Fruit fly (Drosophila melanogaster): Measurements from ENCODE around the gene repo.

repo gene

dm6 chr3R:18226809-18227157, 9.2 kb upstream of the repo start (continued):
- TF ChIP-seq shn (GFP tag; optimal IDR thresholded peaks at IDR 0.05) (no peak), vvl (GFP tag; IDR thresholded peaks at IDR 0.05) (no peak), CG18011 (GFP tag; optimal IDR thresholded peaks at IDR 0.05) (no peak), gcm (GFP tag; optimal IDR thresholded peaks at IDR 0.05) (peak; percentile 44), Fer1 (GFP tag; optimal IDR thresholded peaks at IDR 0.05) (no peak), h (optimal IDR thresholded peaks at IDR 0.05) (no peak), mam (GFP tag; optimal IDR thresholded peaks at IDR 0.05) (no peak), trem (tag; optimal IDR thresholded peaks at IDR 0.05) (no peak), Bdp1 (GFP tag; optimal IDR thresholded peaks at IDR 0.05) (no peak), CG14441 (GFP tag; IDR thresholded peaks at IDR 0.05) (0 out of 2 replicates have a peak, but pooled peaks have one; percentile 13), luna (GFP tag; optimal IDR thresholded peaks at IDR 0.05) (no peak), CG15514 (GFP tag; optimal IDR thresholded peaks at IDR 0.05) (no peak), trh (GFP tag; optimal IDR thresholded peaks at IDR 0.05) (no peak), HLH4C (GFP tag; IDR thresholded peaks at IDR 0.05; ENCODE audit: partially characterized antibody) (0 out of 3 replicates have a peak, but pooled peaks have one; percentile 20), CG15696 (tag; optimal IDR thresholded peaks at IDR 0.05) (no peak), sima (GFP tag; optimal IDR thresholded peaks at IDR 0.05) (no peak), CG30020 (tag; optimal IDR thresholded peaks at IDR 0.05) (no peak), jumu (GFP tag; optimal IDR thresholded peaks at IDR 0.05) (no peak), repo (GFP tag; optimal IDR thresholded peaks at IDR 0.05) (no peak), Dref (GFP tag; IDR thresholded peaks at IDR 0.05) (peak; percentile 18; the same call in 1 of the 2 replicates), jigr1 (GFP tag; IDR thresholded peaks at IDR 0.05) (no peak), YL-1 (GFP tag; optimal IDR thresholded peaks at IDR 0.05) (no peak), lola (GFP tag; optimal IDR thresholded peaks at IDR 0.05) (no peak), CG34422 (GFP tag; IDR thresholded peaks at IDR 0.05) (no peak), CG6175 (GFP tag; IDR thresholded peaks at IDR 0.05) (no peak), tgo (GFP tag; IDR thresholded peaks at IDR 0.05) (no peak), NK7.1 (GFP tag; optimal IDR thresholded peaks at IDR 0.05) (no peak), Bgb (GFP tag; IDR thresholded peaks at IDR 0.05; ENCODE audit: partially characterized antibody) (no peak), hth (optimal IDR thresholded peaks at IDR 0.05) (no peak), CG7963 (GFP tag; IDR thresholded peaks at IDR 0.05; ENCODE audit: partially characterized antibody) (no peak), CG6765 (GFP tag; optimal IDR thresholded peaks at IDR 0.05) (no peak), mirr (GFP tag; optimal IDR thresholded peaks at IDR 0.05) (no peak), Adf1 (GFP tag; IDR thresholded peaks at IDR 0.05) (no peak), Nf-YB (GFP tag; optimal IDR thresholded peaks at IDR 0.05) (no peak), Fer3 (tag; optimal IDR thresholded peaks at IDR 0.05) (no peak), CG1647 (GFP tag; optimal IDR thresholded peaks at IDR 0.05) (no peak), sug (tag; optimal IDR thresholded peaks at IDR 0.05) (no peak), CG4820 (GFP tag; optimal IDR thresholded peaks at IDR 0.05) (no peak)

- TF ChIP-seq bbx (GFP tag; IDR thresholded peaks at IDR 0.05; ENCODE audit: partially characterized antibody) (no peak), CG7839 (tag; optimal IDR thresholded peaks at IDR 0.05) (no peak), eyg (GFP tag; optimal IDR thresholded peaks at IDR 0.05) (no peak), sima (GFP tag; optimal IDR thresholded peaks at IDR 0.05) (no peak), nom (GFP tag; optimal IDR thresholded peaks at IDR 0.05) (peak; percentile 35), exex (tag; optimal IDR thresholded peaks at IDR 0.05) (peak; percentile 80)
Observed at dm6 chr3R:18227385-18227784, 8.6 kb upstream of the repo start.
